Fruit fly (Drosophila melanogaster) whole organism, wandering third instar larva: Measurements from ENCODE around the gene spel1.

Source experiments
- Abd-B ChIP-seq: fragments of >200 bp; optimal IDR thresholded peaks from 2 replicates; lab custom pipeline; 2017; ENCODE audit warnings: missing biosample characterization, missing genetic modification characterization
- CG32264 ChIP-seq: fragments of 200-800 bp; sonication (Bioruptor generic); optimal IDR thresholded peaks from 2 replicates; lab custom pipeline; 2016; ENCODE audit warnings: missing biosample characterization, missing genetic modification characterization
- CG9705 ChIP-seq: fragments of 200-800 bp; sonication (Bioruptor generic); optimal IDR thresholded peaks from 2 replicates; lab custom pipeline; 2018; ENCODE audit warnings: missing biosample characterization, mild to moderate bottlenecking, missing genetic modification characterization
- CrebA ChIP-seq: fragments of 200-800 bp; sonication (Bioruptor generic); optimal IDR thresholded peaks from 2 replicates; lab custom pipeline; 2016; ENCODE audit warnings: missing biosample characterization, mild to moderate bottlenecking, missing genetic modification characterization, borderline replicate concordance
- Dfd ChIP-seq: fragments of >200 bp; optimal IDR thresholded peaks from 2 replicates; lab custom pipeline; 2017; ENCODE audit warnings: missing biosample characterization, missing genetic modification characterization
- Dif ChIP-seq: fragments of 200-275, 200-300 bp; sonication (Bioruptor generic); optimal IDR thresholded peaks from 2 replicates; lab custom pipeline; 2018; ENCODE audit warnings: missing biosample characterization, missing genetic modification characterization; ENCODE audit not compliant: partially characterized antibody
- GATAd ChIP-seq: sonication (Bioruptor generic); optimal IDR thresholded peaks from 2 replicates; lab custom pipeline; 2016; ENCODE audit warnings: missing biosample characterization, missing genetic modification characterization
- HLH106 ChIP-seq: fragments of 200-800 bp; optimal IDR thresholded peaks from 3 replicates; lab custom pipeline; 2019; ENCODE audit warnings: missing biosample characterization, mild to moderate bottlenecking, missing genetic modification characterization, moderate library complexity
- Hnf4 ChIP-seq: fragments of 200-800 bp; sonication (Bioruptor generic); optimal IDR thresholded peaks from 2 replicates; lab custom pipeline; 2016; ENCODE audit warnings: missing biosample characterization, mild to moderate bottlenecking, missing genetic modification characterization
- Hr78 ChIP-seq: fragments of >200 bp; optimal IDR thresholded peaks from 2 replicates; lab custom pipeline; 2017; ENCODE audit warnings: missing biosample characterization, missing genetic modification characterization
- Hr83 ChIP-seq: fragments of 200-300 bp; sonication (Bioruptor generic); optimal IDR thresholded peaks from 2 replicates; lab custom pipeline; 2016; ENCODE audit warnings: missing biosample characterization, mild to moderate bottlenecking, missing genetic modification characterization, moderate library complexity; ENCODE audit not compliant: poor library complexity, severe bottlenecking
- Jra ChIP-seq: sonication (Bioruptor generic); optimal IDR thresholded peaks from 2 replicates; lab custom pipeline; 2016; ENCODE audit warnings: missing biosample characterization, missing genetic modification characterization
- Mio ChIP-seq: sonication (Bioruptor generic); optimal IDR thresholded peaks from 2 replicates; lab custom pipeline; 2016; ENCODE audit warnings: missing biosample characterization, missing genetic modification characterization
- Myc ChIP-seq: fragments of >200 bp; optimal IDR thresholded peaks from 2 replicates; lab custom pipeline; 2017
- N ChIP-seq: fragments of >200 bp; optimal IDR thresholded peaks from 2 replicates; lab custom pipeline; 2018; ENCODE audit warnings: missing biosample characterization, missing external identifiers, missing genetic modification characterization
- OdsH ChIP-seq: fragments of 200-800 bp; sonication (Bioruptor generic); optimal IDR thresholded peaks from 2 replicates; lab custom pipeline; 2016; ENCODE audit warnings: missing biosample characterization, mild to moderate bottlenecking, missing genetic modification characterization
- Rel ChIP-seq, 2 experiments: fragments of 200-800 bp; sonication (Bioruptor generic) in 1 of 2; optimal IDR thresholded peaks; 2 replicates in 1 of 2; 3 replicates in 1 of 2; lab custom pipeline; 2016 to 2019; ENCODE audit warnings: mild to moderate bottlenecking in 2 of 2, missing biosample characterization in 2 of 2, missing genetic modification characterization in 2 of 2, moderate library complexity in 1 of 2
- Sp1 ChIP-seq: fragments of 200-800 bp; sonication (Bioruptor generic); optimal IDR thresholded peaks from 3 replicates; lab custom pipeline; 2019; ENCODE audit warnings: missing biosample characterization, mild to moderate bottlenecking, missing genetic modification characterization, moderate library complexity
- Vsx2 ChIP-seq: fragments of 200-300, 225-300 bp; sonication (Bioruptor generic); optimal IDR thresholded peaks from 2 replicates; lab custom pipeline; 2018; ENCODE audit warnings: missing biosample characterization, missing genetic modification characterization; ENCODE audit not compliant: partially characterized antibody
- br ChIP-seq: fragments of 200-800 bp; sonication (Bioruptor generic); optimal IDR thresholded peaks from 2 replicates; lab custom pipeline; 2016; ENCODE audit warnings: missing biosample characterization, missing genetic modification characterization
- brk ChIP-seq: fragments of 200-800 bp; sonication (Bioruptor generic); optimal IDR thresholded peaks from 2 replicates; lab custom pipeline; 2016; ENCODE audit warnings: missing biosample characterization, mild to moderate bottlenecking, missing genetic modification characterization
- dl ChIP-seq, 2 experiments: fragments of 175-275, 200-275 bp in 1 of 2; fragments of 200-275 bp in 1 of 2; sonication (Bioruptor generic); optimal IDR thresholded peaks; lab custom pipeline; 2018; ENCODE audit warnings: mild to moderate bottlenecking in 2 of 2, missing biosample characterization in 2 of 2, missing genetic modification characterization in 2 of 2, moderate library complexity in 2 of 2; ENCODE audit not compliant: partially characterized antibody in 2 of 2, insufficient read depth in 1 of 2
- dmrt93B ChIP-seq: fragments of 200-800 bp; sonication (Bioruptor generic); optimal IDR thresholded peaks from 2 replicates; lab custom pipeline; 2018; ENCODE audit warnings: missing biosample characterization, mild to moderate bottlenecking, missing genetic modification characterization
- dsf ChIP-seq: sonication (Bioruptor generic); optimal IDR thresholded peaks from 2 replicates; lab custom pipeline; 2016; ENCODE audit warnings: missing biosample characterization, missing genetic modification characterization, borderline replicate concordance
- ey ChIP-seq: fragments of 200-800 bp; sonication (Bioruptor generic); optimal IDR thresholded peaks from 2 replicates; lab custom pipeline; 2016; ENCODE audit warnings: missing biosample characterization, missing genetic modification characterization
- foxo ChIP-seq, 2 experiments: fragments of 200-800 bp; sonication (Bioruptor generic); optimal IDR thresholded peaks; 2 replicates in 1 of 2; 3 replicates in 1 of 2; lab custom pipeline; 2016 to 2017; ENCODE audit warnings: missing biosample characterization in 2 of 2, missing genetic modification characterization in 2 of 2
- fru ChIP-seq: fragments of 200-800 bp; sonication (Bioruptor generic); optimal IDR thresholded peaks from 3 replicates; lab custom pipeline; 2016; ENCODE audit warnings: missing biosample characterization, mild to moderate bottlenecking, missing genetic modification characterization
- h ChIP-seq: fragments of 200-800 bp; sonication (Bioruptor generic); optimal IDR thresholded peaks from 3 replicates; lab custom pipeline; 2016; ENCODE audit warnings: missing biosample characterization, mild to moderate bottlenecking, missing genetic modification characterization
- jim ChIP-seq: fragments of 175-275, 200-325 bp; sonication (Bioruptor generic); optimal IDR thresholded peaks from 2 replicates; lab custom pipeline; 2016; ENCODE audit warnings: missing biosample characterization, mild to moderate bottlenecking, missing genetic modification characterization
- lola ChIP-seq: fragments of >200 bp; optimal IDR thresholded peaks from 2 replicates; lab custom pipeline; 2017; ENCODE audit warnings: missing biosample characterization, missing genetic modification characterization
- pan ChIP-seq: fragments of >200 bp; optimal IDR thresholded peaks from 2 replicates; lab custom pipeline; 2017
- psq ChIP-seq: fragments of 200-800 bp; sonication (Bioruptor generic); optimal IDR thresholded peaks from 3 replicates; lab custom pipeline; 2017; ENCODE audit warnings: missing biosample characterization, mild to moderate bottlenecking, missing genetic modification characterization, moderate library complexity
- rgr ChIP-seq: fragments of 200-800 bp; sonication (Bioruptor generic); optimal IDR thresholded peaks from 3 replicates; lab custom pipeline; 2016; ENCODE audit warnings: missing biosample characterization, mild to moderate bottlenecking, missing genetic modification characterization
- sage ChIP-seq: fragments of 200-800 bp; sonication (Bioruptor generic); optimal IDR thresholded peaks from 2 replicates; lab custom pipeline; 2016; ENCODE audit warnings: missing biosample characterization, mild to moderate bottlenecking, missing genetic modification characterization
- sv ChIP-seq: fragments of 200-800 bp; sonication (Bioruptor generic); optimal IDR thresholded peaks from 3 replicates; lab custom pipeline; 2016; ENCODE audit warnings: missing biosample characterization, missing genetic modification characterization
- tai ChIP-seq: sonication (Bioruptor generic); optimal IDR thresholded peaks from 2 replicates; lab custom pipeline; 2016; ENCODE audit warnings: missing biosample characterization, missing genetic modification characterization
- usp ChIP-seq: fragments of >200 bp; optimal IDR thresholded peaks from 2 replicates; lab custom pipeline; 2017; ENCODE audit warnings: missing biosample characterization, missing genetic modification characterization
- woc ChIP-seq: sonication (Bioruptor generic); optimal IDR thresholded peaks from 2 replicates; lab custom pipeline; 2016; ENCODE audit warnings: missing biosample characterization, mild to moderate bottlenecking, missing genetic modification characterization

The spel1 gene

DNA sequence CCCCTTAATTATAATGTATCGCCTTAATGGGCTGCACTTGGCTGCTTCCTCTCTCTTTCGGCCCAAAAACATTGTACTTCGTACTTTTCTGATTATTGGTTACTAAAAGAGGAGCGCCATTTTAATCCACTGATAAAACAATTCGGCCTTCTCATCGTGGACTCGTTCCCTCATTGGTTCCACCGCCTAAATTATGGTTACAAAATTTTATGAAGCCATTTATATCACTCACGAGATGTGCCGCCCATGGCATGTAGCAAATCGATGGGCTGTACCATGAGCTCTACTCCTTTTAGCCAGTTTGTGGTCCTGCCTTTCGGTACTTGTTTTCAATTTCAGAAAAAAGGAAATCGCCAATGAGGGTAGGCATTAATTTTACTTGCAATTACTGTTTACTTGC, 7.0 kb downstream of the spel1 start:
- TF ChIP-seq dsf (GFP tag; lab: Kevin White, UChicago) (no peak), h (no peak), dmrt93B (no peak), Abd-B (GFP tag; lab: Kevin White, UChicago) (no peak), Sp1 (GFP tag; lab: Kevin White, UChicago) (no peak)

DNA sequence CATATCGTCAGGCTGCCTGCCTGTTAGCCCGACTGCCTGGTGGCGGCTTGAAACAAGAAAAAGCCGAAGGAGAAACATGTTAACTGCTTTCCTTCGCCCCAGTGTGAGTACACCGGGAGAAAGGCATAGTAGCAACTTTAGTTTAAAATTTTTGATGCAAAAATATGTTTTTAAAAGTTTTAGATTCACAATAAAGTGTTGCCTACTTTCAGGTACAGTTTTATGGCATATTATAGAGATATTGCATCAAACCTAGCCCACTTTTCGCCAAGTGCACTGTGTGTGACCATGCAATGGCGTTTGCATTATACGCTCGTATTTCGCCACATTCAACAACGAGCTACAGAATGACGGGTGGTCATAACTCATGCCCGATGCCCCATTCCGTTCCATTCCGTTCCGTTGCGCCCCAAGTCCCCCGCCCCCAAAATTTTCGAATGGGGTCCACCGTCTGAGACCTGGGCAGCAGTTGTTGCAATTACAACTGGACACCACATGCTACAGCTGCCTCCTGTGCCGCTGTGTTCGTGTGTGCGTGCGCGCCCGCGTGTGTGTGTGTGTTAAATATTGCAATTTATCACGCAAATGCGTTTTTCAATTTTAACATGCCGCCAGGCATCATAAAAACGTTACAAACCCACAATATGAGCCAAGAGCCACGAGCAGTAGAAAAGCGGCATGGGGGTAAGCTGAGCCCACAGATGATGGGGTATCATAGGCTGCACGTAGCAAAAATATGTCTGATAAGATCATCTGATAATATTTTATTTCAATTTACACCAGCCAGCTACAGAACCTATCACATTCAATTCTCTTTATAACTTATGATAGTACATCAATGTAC, 8.3 kb downstream of the spel1 start:
- TF ChIP-seq jim (GFP tag; lab: Kevin White, UChicago) (no peak), sv (GFP tag; lab: Kevin White, UChicago) (no peak), HLH106 (tag; lab: Kevin White, UChicago) (peak; percentile 95), CrebA (GFP tag; lab: Kevin White, UChicago) (peak; percentile 0), ey (GFP tag; lab: Kevin White, UChicago) (peak; percentile 94), brk (GFP tag; lab: Kevin White, UChicago) (peak; percentile 90), CG32264 (GFP tag; lab: Kevin White, UChicago) (no peak), h (peak; percentile 83), Jra (peak; percentile 84), pan (lab: Kevin White, UChicago) (peak; percentile 80), Myc (no peak), tai (peak; percentile 82), GATAd (no peak), sage (peak; percentile 41), dmrt93B (peak; percentile 90), Mio (GFP tag; lab: Kevin White, UChicago) (peak; percentile 28), foxo (GFP tag; optimal IDR thresholded peaks at IDR 0.05; lab: Kevin White, UChicago) (peak in 1 of 2 experiments; percentile 97), Sp1 (GFP tag; lab: Kevin White, UChicago) (peak; percentile 94), Abd-B (GFP tag; lab: Kevin White, UChicago) (no peak), rgr (GFP tag; lab: Kevin White, UChicago) (peak; percentile 92), Hnf4 (peak; percentile 88), woc (GFP tag; lab: Kevin White, UChicago) (peak; percentile 68), CG9705 (GFP tag; lab: Kevin White, UChicago) (peak; percentile 90), dl (GFP tag; optimal IDR thresholded peaks at IDR 0.05; lab: Kevin White, UChicago; ENCODE audit: insufficient read depth in 1 of 2, partially characterized antibody in 2 of 2) (no peak), Rel (GFP tag; optimal IDR thresholded peaks at IDR 0.05; lab: Kevin White, UChicago) (no peak), Rel (tag; optimal IDR thresholded peaks at IDR 0.05; lab: Kevin White, UChicago) (peak; percentile 60), psq (peak; percentile 85), Dfd (GFP tag; lab: Kevin White, UChicago) (peak; percentile 98), Vsx2 (GFP tag; lab: Kevin White, UChicago) (no peak), dsf (GFP tag; lab: Kevin White, UChicago) (peak; percentile 50), br (GFP tag; lab: Kevin White, UChicago) (peak; percentile 94), fru (peak; percentile 97), Hr83 (GFP tag; lab: Kevin White, UChicago) (no peak), lola (GFP tag; lab: Kevin White, UChicago) (no peak), Dif (GFP tag; lab: Kevin White, UChicago) (no peak), usp (GFP tag; lab: Kevin White, UChicago) (no peak), N (no peak), Hr78 (GFP tag; lab: Kevin White, UChicago) (no peak), OdsH (GFP tag; lab: Kevin White, UChicago) (peak; percentile 93)
